Fruit fly (Drosophila melanogaster): ENCODE data around the gene Cyp6d5.

Cyp6d5 gene

DNA sequence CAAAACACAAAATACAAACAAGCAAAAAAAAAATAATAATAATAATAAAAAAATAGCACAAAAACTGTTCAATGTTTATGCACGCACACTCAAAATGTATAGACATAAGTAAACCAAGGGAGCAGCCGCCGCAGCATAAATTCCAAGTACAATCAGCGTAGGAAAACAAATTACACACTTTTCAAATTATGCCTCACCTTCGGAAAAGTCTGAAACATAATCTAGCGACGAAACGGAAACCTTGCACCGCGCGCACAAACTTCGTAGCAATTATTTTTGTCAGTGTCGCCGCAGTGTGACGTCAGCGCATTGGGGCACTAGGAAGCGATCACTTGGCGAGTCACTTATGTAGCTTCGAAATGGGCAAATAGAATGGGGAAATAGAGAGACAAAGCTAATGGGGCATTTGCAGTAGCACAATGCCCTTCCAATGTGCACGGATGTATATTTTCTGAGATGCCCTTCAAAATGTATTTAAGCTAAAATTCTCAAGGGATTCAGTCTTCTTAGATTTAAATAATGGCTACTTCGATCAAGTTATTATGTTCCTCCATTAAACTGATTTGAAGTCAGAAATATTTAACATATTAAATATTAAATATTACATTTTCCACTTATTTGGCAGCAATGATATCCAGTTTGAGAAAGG is 12.1 kb upstream of the Cyp6d5 start (continued):
- TF ChIP-seq CG17361 (GFP tag; IDR thresholded peaks at IDR 0.05): peak; percentile 58; the same call in 2 of the 3 replicates
- TF ChIP-seq B-H1 (GFP tag; IDR thresholded peaks at IDR 0.05): no peak; the same call in 2 of the 3 replicates
- peak; percentile 17; the same call in 1 of the 2 replicates for TF ChIP-seq bowl (GFP tag; IDR thresholded peaks at IDR 0.05)
- no peak for TF ChIP-seq inv (GFP tag; IDR thresholded peaks at IDR 0.05; ENCODE audit: partially characterized antibody)
- peak; percentile 38 for TF ChIP-seq pho (GFP tag; optimal IDR thresholded peaks at IDR 0.05)
- TF ChIP-seq CG15269 (tag; optimal IDR thresholded peaks at IDR 0.05): peak; percentile 77
- no peak for TF ChIP-seq GATAe (GFP tag; conservative IDR thresholded peaks at IDR 0.05)
- TF ChIP-seq ci (GFP tag; IDR thresholded peaks at IDR 0.05): peak; percentile 80
- TF ChIP-seq CG43689 (GFP tag; IDR thresholded peaks at IDR 0.05): peak; percentile 69
- peak; percentile 17 for TF ChIP-seq CG12299 (tag; optimal IDR thresholded peaks at IDR 0.05)
- peak; percentile 64 for TF ChIP-seq bab2 (GFP tag; optimal IDR thresholded peaks at IDR 0.05)
- TF ChIP-seq NC2α (GFP tag; optimal IDR thresholded peaks at IDR 0.05): peak; percentile 26
- peak; percentile 78 for TF ChIP-seq lab (GFP tag; optimal IDR thresholded peaks at IDR 0.05)
- no peak for TF ChIP-seq usp (GFP tag; optimal IDR thresholded peaks at IDR 0.05)
- TF ChIP-seq B-H2 (GFP tag; optimal IDR thresholded peaks at IDR 0.05): no peak
- no peak for TF ChIP-seq da (GFP tag; optimal IDR thresholded peaks at IDR 0.05)
- no peak for TF ChIP-seq CG1832 (GFP tag; optimal IDR thresholded peaks at IDR 0.05)
- TF ChIP-seq CG13287 (GFP tag; IDR thresholded peaks at IDR 0.05; ENCODE audit: partially characterized antibody): no peak
- peak; percentile 92 for TF ChIP-seq Med (GFP tag)
- no peak; the same call in 1 of the 2 replicates for TF ChIP-seq Awh (GFP tag; IDR thresholded peaks at IDR 0.05)
- TF ChIP-seq CG11696 (GFP tag; IDR thresholded peaks at IDR 0.05): peak; percentile 71; the same call in 1 of the 2 replicates
- TF ChIP-seq sqz (GFP tag; optimal IDR thresholded peaks at IDR 0.05): peak; percentile 30
- TF ChIP-seq fd64A (GFP tag; optimal IDR thresholded peaks at IDR 0.05): no peak
- no peak for TF ChIP-seq Deaf1 (tag; optimal IDR thresholded peaks at IDR 0.05)
- TF ChIP-seq CG15601 (tag; optimal IDR thresholded peaks at IDR 0.05): no peak
- TF ChIP-seq nerfin-2 (GFP tag; IDR thresholded peaks at IDR 0.05; ENCODE audit: partially characterized antibody): no peak
- TF ChIP-seq ind (GFP tag; optimal IDR thresholded peaks at IDR 0.05): peak; percentile 64
- TF ChIP-seq MESR4 (GFP tag; optimal IDR thresholded peaks at IDR 0.05): no peak
- no peak for TF ChIP-seq CG1024 (GFP tag; IDR thresholded peaks at IDR 0.05)
- peak; percentile 70; the same call in 2 of the 3 replicates for TF ChIP-seq ken (GFP tag; IDR thresholded peaks at IDR 0.05)
- TF ChIP-seq gro (GFP tag; optimal IDR thresholded peaks at IDR 0.05): peak; percentile 11
- peak; percentile 25 for TF ChIP-seq slp2 (GFP tag; optimal IDR thresholded peaks at IDR 0.05)
- no peak for TF ChIP-seq Poxn (GFP tag; IDR thresholded peaks at IDR 0.05)
- no peak for TF ChIP-seq Dbx (GFP tag; IDR thresholded peaks at IDR 0.05)
- TF ChIP-seq CG11247 (GFP tag; IDR thresholded peaks at IDR 0.05): 0 out of 2 replicates have a peak, but pooled peaks have one; percentile 35
- no peak for TF ChIP-seq slou (GFP tag; optimal IDR thresholded peaks at IDR 0.05)
- TF ChIP-seq Gsc (GFP tag; IDR thresholded peaks at IDR 0.05): no peak
- no peak for TF ChIP-seq CG31388 (GFP tag; optimal IDR thresholded peaks at IDR 0.05)

DNA sequence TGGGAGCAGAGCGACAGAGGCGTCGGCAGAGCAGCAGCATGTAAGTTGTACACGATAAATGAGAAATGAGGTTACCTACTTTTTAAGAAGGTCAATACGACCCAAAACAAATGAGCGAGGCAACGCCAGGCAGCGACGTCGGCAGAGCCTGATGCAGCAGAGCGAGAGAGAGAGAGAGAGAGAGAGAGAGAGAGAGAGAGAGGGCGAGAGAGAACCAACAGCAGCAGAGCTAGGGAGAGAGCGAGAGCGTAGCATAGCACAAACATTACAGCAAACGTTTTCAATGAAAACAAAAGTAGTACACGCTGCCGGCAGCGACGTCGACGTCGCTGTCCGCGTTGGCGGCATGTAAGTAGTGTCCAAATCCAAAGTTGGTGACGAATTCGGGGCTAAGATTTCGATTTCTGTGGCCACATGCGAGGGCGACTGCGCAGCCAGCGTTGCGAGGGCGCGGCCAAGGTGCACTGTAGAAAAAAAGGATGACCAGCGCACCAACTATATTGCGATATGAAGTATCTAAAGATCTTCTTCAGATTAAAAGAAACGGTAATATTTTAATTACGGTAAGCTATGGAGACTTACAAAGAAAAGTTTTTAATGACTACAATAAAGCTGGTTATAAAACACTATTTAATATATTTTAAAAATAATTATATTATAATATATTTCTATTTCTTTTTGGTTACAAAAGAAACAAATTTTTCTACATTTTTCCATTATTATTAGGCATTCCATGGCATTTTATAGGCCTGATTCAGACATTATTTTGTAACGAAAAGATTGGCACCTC is 11.2 kb upstream of the Cyp6d5 start:
- TF ChIP-seq CG1024 (GFP tag; IDR thresholded peaks at IDR 0.05): 0 out of 2 replicates have a peak, but pooled peaks have one; percentile 18
- peak; percentile 83 for TF ChIP-seq Ada2b (GFP tag; IDR thresholded peaks at IDR 0.05)
- no peak for TF ChIP-seq hb (GFP tag; IDR thresholded peaks at IDR 0.05; ENCODE audit: partially characterized antibody)
- peak; percentile 74 for TF ChIP-seq CG34224 (GFP tag; IDR thresholded peaks at IDR 0.05; ENCODE audit: partially characterized antibody)
- TF ChIP-seq rib (GFP tag; IDR thresholded peaks at IDR 0.05): no peak
- no peak for TF ChIP-seq fru (optimal IDR thresholded peaks at IDR 0.05)
- TF ChIP-seq ATbp (GFP tag; optimal IDR thresholded peaks at IDR 0.05): peak; percentile 81
- peak; percentile 85 for TF ChIP-seq salm (tag; optimal IDR thresholded peaks at IDR 0.05)
- TF ChIP-seq ci (GFP tag; IDR thresholded peaks at IDR 0.05): peak; percentile 71
- TF ChIP-seq CG34422 (GFP tag; IDR thresholded peaks at IDR 0.05): peak; percentile 88
- peak; percentile 43 for TF ChIP-seq wek (GFP tag; optimal IDR thresholded peaks at IDR 0.05)
- peak; percentile 27 for TF ChIP-seq Atf3 (GFP tag; optimal IDR thresholded peaks at IDR 0.05)
- TF ChIP-seq sens (GFP tag): peak; percentile 75
- no peak for TF ChIP-seq CG8089 (GFP tag; optimal IDR thresholded peaks at IDR 0.05)
- peak; percentile 56; the same call in 2 of the 4 replicates for TF ChIP-seq Gug (GFP tag; IDR thresholded peaks at IDR 0.05)

Data from whole organism, embryonic.